Fruit fly (Drosophila melanogaster) whole organism, pupa: ENCODE results near the gene Jon99Cii.
A peak's percentile ranks its signal among the peaks of the same experiment; 100 is the strongest.

Experiments
- CG13204 ChIP-seq: fragments of 200-800 bp; sonication (Bioruptor generic); optimal IDR thresholded peaks from 2 replicates; lab custom pipeline; 2018; ENCODE audit warnings: missing biosample characterization, mild to moderate bottlenecking, missing genetic modification characterization, moderate library complexity
- CG14655 ChIP-seq: fragments of 200-800 bp; sonication (Bioruptor generic); optimal IDR thresholded peaks from 3 replicates; lab custom pipeline; 2017; ENCODE audit warnings: mild to moderate bottlenecking, missing biosample characterization, missing genetic modification reagents, missing genetic modification characterization
- CG15710 ChIP-seq: fragments of 200-800 bp; sonication (Bioruptor generic); optimal IDR thresholded peaks from 2 replicates; lab custom pipeline; 2018; ENCODE audit warnings: missing biosample characterization, mild to moderate bottlenecking, missing genetic modification characterization, moderate library complexity
- CG17806 ChIP-seq: fragments of 200-800 bp; sonication (Bioruptor generic); optimal IDR thresholded peaks from 2 replicates; lab custom pipeline; 2018; ENCODE audit warnings: missing biosample characterization, mild to moderate bottlenecking, missing genetic modification characterization, moderate library complexity
- CG34367 ChIP-seq: fragments of 200-800 bp; sonication (Bioruptor generic); optimal IDR thresholded peaks from 2 replicates; lab custom pipeline; 2018; ENCODE audit warnings: missing biosample characterization, mild to moderate bottlenecking, missing genetic modification characterization
- CG9948 ChIP-seq: fragments of 200-800 bp; sonication (Bioruptor generic); optimal IDR thresholded peaks from 2 replicates; lab custom pipeline; 2018; ENCODE audit warnings: missing biosample characterization, mild to moderate bottlenecking, missing genetic modification characterization, moderate library complexity
- Ets98B ChIP-seq: fragments of 200-800 bp; sonication (Bioruptor generic); IDR thresholded peaks from 2 replicates; pipeline ENCODE4 v1.3.6; 2022; ENCODE audit warnings: missing biosample characterization, missing genetic modification characterization
- Pif1A ChIP-seq: fragments of 200-800 bp; sonication (Bioruptor generic); optimal IDR thresholded peaks from 3 replicates; lab custom pipeline; 2016; ENCODE audit warnings: missing biosample characterization, missing genetic modification characterization
- gl ChIP-seq: fragments of 200-800 bp; sonication (Bioruptor generic); optimal IDR thresholded peaks from 2 replicates; lab custom pipeline; 2018; ENCODE audit warnings: missing biosample characterization, mild to moderate bottlenecking, missing genetic modification characterization

DNA sequence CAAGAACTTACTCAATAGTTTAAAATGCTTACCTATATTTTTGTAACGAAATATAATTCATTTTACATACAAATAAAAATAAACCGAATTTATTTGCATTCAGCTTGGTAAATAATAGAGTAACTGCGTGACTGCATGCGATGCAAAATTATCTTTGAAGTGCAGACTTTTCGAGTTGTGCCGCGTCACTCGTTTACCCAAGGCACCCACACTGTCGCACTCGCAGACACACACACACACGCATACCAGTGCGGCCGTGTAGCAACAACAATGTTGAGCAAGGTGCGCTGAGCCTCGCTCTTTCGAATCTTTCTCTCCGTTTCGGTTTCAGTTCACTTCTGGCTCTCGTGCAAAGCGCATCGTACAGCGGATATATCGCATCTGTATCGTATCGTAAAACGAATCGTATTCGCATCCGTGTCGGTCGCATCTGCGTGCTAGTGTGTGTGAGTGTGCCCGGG lies 47.7 kb downstream of the Jon99Cii start, which contains the start of gene CG31038:
- TF ChIP-seq Pif1A = peak; percentile 61
- TF ChIP-seq CG34367 (tag; lab: Kevin White, UChicago) = peak; percentile 27
- TF ChIP-seq CG15710 (tag; lab: Kevin White, UChicago) = peak; percentile 12
- peak; percentile 85; the same call in 1 of the 2 replicates for TF ChIP-seq Ets98B (GFP tag; lab: Robert Waterston, UW)
- TF ChIP-seq CG17806 (tag; lab: Kevin White, UChicago) = no peak
- peak; percentile 52 for TF ChIP-seq CG13204 (GFP tag; lab: Kevin White, UChicago)
- TF ChIP-seq CG9948 (tag; lab: Kevin White, UChicago) = peak; percentile 18
- TF ChIP-seq gl = peak; percentile 29
- peak; percentile 62 for TF ChIP-seq CG14655
